Worm (Caenorhabditis elegans) whole organism, L3 larva: ENCODE results near the gene B0334.13.

ENCODE experiments used
- R02D3.7 ChIP-seq: fragments of 150-350 bp; optimal IDR thresholded peaks from 2 replicates; lab custom pipeline; 2014; ENCODE audit warnings: missing biosample characterization, missing genetic modification characterization
- ceh-16 ChIP-seq: sonication (generic microtip); optimal IDR thresholded peaks from 2 replicates; lab custom pipeline; 2017; ENCODE audit warnings: missing biosample characterization, missing genetic modification characterization
- fos-1 ChIP-seq: fragments of 150-350 bp; optimal IDR thresholded peaks from 2 replicates; lab custom pipeline; 2014; ENCODE audit warnings: missing biosample characterization, missing genetic modification characterization
- lin-15B ChIP-seq: fragments of 150-350 bp; optimal IDR thresholded peaks from 2 replicates; lab custom pipeline; 2014; ENCODE audit warnings: missing biosample characterization, missing genetic modification characterization
- lin-39 ChIP-seq: fragments of 150-350 bp; optimal IDR thresholded peaks from 2 replicates; lab custom pipeline; 2018; ENCODE audit warnings: missing biosample characterization, missing genetic modification reagents, missing genetic modification characterization
- nhr-12 ChIP-seq: fragments of 150-350 bp; optimal IDR thresholded peaks from 2 replicates; lab custom pipeline; 2014; ENCODE audit warnings: missing biosample characterization, missing genetic modification characterization
- nhr-237 ChIP-seq: fragments of 150-350 bp; optimal IDR thresholded peaks from 2 replicates; lab custom pipeline; 2014; ENCODE audit warnings: missing biosample characterization, missing genetic modification characterization
- pha-4 ChIP-seq: fragments of 150-350 bp; optimal IDR thresholded peaks from 2 replicates; lab custom pipeline; 2014; ENCODE audit warnings: missing biosample characterization, missing genetic modification reagents, missing genetic modification characterization
- snpc-4 ChIP-seq: fragments of 150-350 bp; optimal IDR thresholded peaks from 2 replicates; lab custom pipeline; 2014; ENCODE audit warnings: missing biosample characterization, missing genetic modification characterization
- ztf-11 ChIP-seq: fragments of 150-350 bp; optimal IDR thresholded peaks from 2 replicates; lab custom pipeline; 2014; ENCODE audit warnings: missing biosample characterization, missing genetic modification characterization

DNA sequence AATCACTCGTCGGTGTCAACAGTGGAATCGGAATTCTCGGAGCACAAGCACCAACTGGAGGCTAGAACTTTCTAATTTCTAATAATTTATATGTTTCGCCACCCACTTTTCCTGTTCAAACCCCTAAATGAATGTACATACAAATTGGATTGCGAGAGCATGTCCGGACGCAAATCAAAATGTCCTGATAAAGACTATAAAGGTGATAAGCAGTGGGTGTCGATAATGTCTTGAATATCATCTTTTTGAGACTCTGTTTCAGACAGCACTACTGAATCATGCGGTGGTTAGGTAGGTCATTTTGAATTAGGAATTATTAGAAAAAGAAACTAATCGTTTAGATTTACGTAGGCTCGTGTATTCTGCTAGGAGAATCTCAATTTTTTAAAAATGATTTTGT is 39.3 kb upstream of the B0334.13 start, which contains the start of gene W02B12.1:
- no peak for TF ChIP-seq pha-4 (tag; lab: Kevin White, UChicago)
- TF ChIP-seq lin-39 (tag; lab: Kevin White, UChicago) = no peak
- no peak for TF ChIP-seq ztf-11 (tag; lab: Kevin White, UChicago)
- no peak for TF ChIP-seq nhr-12 (tag; lab: Kevin White, UChicago)
- no peak for TF ChIP-seq lin-15B (tag; lab: Kevin White, UChicago)
- no peak for TF ChIP-seq ceh-16 (tag; lab: Kevin White, UChicago)
- no peak for TF ChIP-seq snpc-4 (tag; lab: Kevin White, UChicago)
- no peak for TF ChIP-seq nhr-237
- TF ChIP-seq fos-1 (tag; lab: Kevin White, UChicago) = no peak
- TF ChIP-seq R02D3.7 (tag; lab: Kevin White, UChicago) = no peak
